Fruit fly (Drosophila melanogaster): ENCODE data around the gene CG18823.
A peak's percentile ranks its signal among the peaks of the same experiment; 100 is the strongest.

The CG18823 gene

dm6 chrX:964012-964411 lies 26.3 kb upstream of the CG18823 start:
- peak; percentile 25; the same call in 1 of the 2 replicates for TF ChIP-seq Ada2b (GFP tag; IDR thresholded peaks at IDR 0.05)
- TF ChIP-seq Med (GFP tag) = peak; percentile 70
- TF ChIP-seq sens (GFP tag) = peak; percentile 72
- no peak for TF ChIP-seq CG8478 (optimal IDR thresholded peaks at IDR 0.05)
- TF ChIP-seq hkb (optimal IDR thresholded peaks at IDR 0.05) = no peak
- TF ChIP-seq hkb (GFP tag; IDR thresholded peaks at IDR 0.05) = peak; percentile 36; the same call in 1 of the 2 replicates
- TF ChIP-seq ci (GFP tag; IDR thresholded peaks at IDR 0.05) = 0 out of 3 replicates have a peak, but pooled peaks have one; percentile 13
- TF ChIP-seq Sox102F (GFP tag; optimal IDR thresholded peaks at IDR 0.05) = peak; percentile 6
- no peak for TF ChIP-seq Lhr (GFP tag; optimal IDR thresholded peaks at IDR 0.05)
- TF ChIP-seq slbo (GFP tag; IDR thresholded peaks at IDR 0.05) = 0 out of 2 replicates have a peak, but pooled peaks have one; percentile 7
- TF ChIP-seq Optix (GFP tag; IDR thresholded peaks at IDR 0.05) = 0 out of 3 replicates have a peak, but pooled peaks have one; percentile 6
- TF ChIP-seq CG18599 (GFP tag; optimal IDR thresholded peaks at IDR 0.05) = peak; percentile 32
- no peak for TF ChIP-seq dati (GFP tag; IDR thresholded peaks at IDR 0.05)
- TF ChIP-seq row (GFP tag; IDR thresholded peaks at IDR 0.05) = peak; percentile 50; the same call in 2 of the 3 replicates
- peak; percentile 32; the same call in 1 of the 3 replicates for TF ChIP-seq dysf (GFP tag; IDR thresholded peaks at IDR 0.05)
- peak; percentile 43 for TF ChIP-seq D19A (tag; optimal IDR thresholded peaks at IDR 0.05)
- TF ChIP-seq CG2120 (GFP tag; optimal IDR thresholded peaks at IDR 0.05) = peak; percentile 19
- TF ChIP-seq CG1233 (GFP tag; optimal IDR thresholded peaks at IDR 0.05) = no peak
- TF ChIP-seq sima (GFP tag; optimal IDR thresholded peaks at IDR 0.05) = no peak
- TF ChIP-seq ttk (GFP tag; IDR thresholded peaks at IDR 0.05) = 0 out of 2 replicates have a peak, but pooled peaks have one; percentile 38
- peak; percentile 34 for TF ChIP-seq CG11504 (tag; optimal IDR thresholded peaks at IDR 0.05)

dm6 chrX:966818-967217 lies 23.5 kb upstream of the CG18823 start:
- TF ChIP-seq Lhr (GFP tag; optimal IDR thresholded peaks at IDR 0.05) = no peak
- TF ChIP-seq CoRest (tag; optimal IDR thresholded peaks at IDR 0.05) = peak; percentile 29
- TF ChIP-seq CG4360 (GFP tag; IDR thresholded peaks at IDR 0.05) = no peak
- TF ChIP-seq lmd (GFP tag; IDR thresholded peaks at IDR 0.05) = peak; percentile 46; the same call in 1 of the 2 replicates
- TF ChIP-seq Sox102F (GFP tag; optimal IDR thresholded peaks at IDR 0.05) = peak; percentile 40
- TF ChIP-seq Hand (GFP tag; optimal IDR thresholded peaks at IDR 0.05) = peak; percentile 22
- TF ChIP-seq dmrt11E (tag; optimal IDR thresholded peaks at IDR 0.05) = no peak
- TF ChIP-seq CG2712 (tag; optimal IDR thresholded peaks at IDR 0.05) = peak; percentile 27
- TF ChIP-seq CG7839 (tag; optimal IDR thresholded peaks at IDR 0.05) = peak; percentile 63
- peak; percentile 24 for TF ChIP-seq CG1603 (tag; optimal IDR thresholded peaks at IDR 0.05)
- peak; percentile 28; the same call in 2 of the 3 replicates for TF ChIP-seq tgo (GFP tag; IDR thresholded peaks at IDR 0.05)
- peak; percentile 57 for TF ChIP-seq CG13424 (tag; optimal IDR thresholded peaks at IDR 0.05)
- TF ChIP-seq CG8290 (GFP tag; optimal IDR thresholded peaks at IDR 0.05) = no peak
- peak in 1 of 2 experiments; percentile 64 for TF ChIP-seq CG8290 (tag; optimal IDR thresholded peaks at IDR 0.05)
- peak in 1 of 2 experiments; percentile 6 for TF ChIP-seq Pdp1 (GFP tag; optimal IDR thresholded peaks at IDR 0.05)
- peak; percentile 9 for TF ChIP-seq CG9609 (GFP tag; optimal IDR thresholded peaks at IDR 0.05)
- TF ChIP-seq CG8944 (GFP tag; optimal IDR thresholded peaks at IDR 0.05) = no peak
- TF ChIP-seq wor (GFP tag; IDR thresholded peaks at IDR 0.05) = no peak
- TF ChIP-seq Ada2b (GFP tag; IDR thresholded peaks at IDR 0.05) = peak; percentile 47; the same call in 1 of the 2 replicates
- TF ChIP-seq CG3726 (GFP tag; IDR thresholded peaks at IDR 0.05) = 0 out of 3 replicates have a peak, but pooled peaks have one; percentile 35
- TF ChIP-seq CG15514 (GFP tag; optimal IDR thresholded peaks at IDR 0.05) = peak; percentile 35
- TF ChIP-seq CG14014 (GFP tag; IDR thresholded peaks at IDR 0.05) = peak; percentile 47; the same call in 1 of the 2 replicates
- TF ChIP-seq Adf1 (GFP tag; IDR thresholded peaks at IDR 0.05) = no peak
- TF ChIP-seq exex (tag; optimal IDR thresholded peaks at IDR 0.05) = no peak
- TF ChIP-seq E2f2 (GFP tag; IDR thresholded peaks at IDR 0.05) = no peak
- TF ChIP-seq CG13775 (GFP tag; optimal IDR thresholded peaks at IDR 0.05) = no peak
- no peak for TF ChIP-seq ham (GFP tag; IDR thresholded peaks at IDR 0.05)
- no peak for TF ChIP-seq CG3163 (GFP tag; optimal IDR thresholded peaks at IDR 0.05)
- peak; percentile 17; the same call in 1 of the 2 replicates for TF ChIP-seq Oaz (GFP tag; IDR thresholded peaks at IDR 0.05)
- no peak for TF ChIP-seq br (optimal IDR thresholded peaks at IDR 0.05)
- 0 out of 3 replicates have a peak, but pooled peaks have one; percentile 37 for TF ChIP-seq ken (GFP tag; IDR thresholded peaks at IDR 0.05)
- TF ChIP-seq fd96Cb (tag; optimal IDR thresholded peaks at IDR 0.05) = peak; percentile 16
- TF ChIP-seq dpn (GFP tag; optimal IDR thresholded peaks at IDR 0.05) = peak in 1 of 2 experiments; percentile 2
- no peak for TF ChIP-seq Hr39 (optimal IDR thresholded peaks at IDR 0.05)
